Fruit fly (Drosophila melanogaster) whole organism, prepupa: Measurements from ENCODE around the gene COX7AL2.

ENCODE experiments used
- Blimp-1 ChIP-seq: fragments of 200-800 bp; sonication (Bioruptor generic); optimal IDR thresholded peaks from 3 replicates; lab custom pipeline; 2017; ENCODE audit warnings: missing biosample characterization, missing genetic modification characterization, mild to moderate bottlenecking, moderate library complexity, missing genetic modification reagents
- CG1621 ChIP-seq: fragments of 200-800 bp; sonication (Bioruptor generic); optimal IDR thresholded peaks from 3 replicates; lab custom pipeline; 2018; ENCODE audit warnings: missing biosample characterization, mild to moderate bottlenecking, missing genetic modification characterization
- CG31627 ChIP-seq: fragments of 200-800 bp; sonication (Bioruptor generic); optimal IDR thresholded peaks from 3 replicates; lab custom pipeline; 2016; ENCODE audit warnings: missing biosample characterization, missing genetic modification characterization
- CG34406 ChIP-seq: fragments of 200-800 bp; sonication (Bioruptor generic); optimal IDR thresholded peaks from 3 replicates; lab custom pipeline; 2016; ENCODE audit warnings: missing biosample characterization, missing genetic modification characterization
- CG6163 ChIP-seq: fragments of 200-800 bp; sonication (Bioruptor generic); IDR thresholded peaks from 3 replicates; pipeline ENCODE4 v1.3.6; 2022; ENCODE audit warnings: missing biosample characterization, missing genetic modification characterization
- CG6276 ChIP-seq: fragments of 200-800 bp; sonication (Bioruptor generic); optimal IDR thresholded peaks from 2 replicates; lab custom pipeline; 2017; ENCODE audit warnings: missing biosample characterization, mild to moderate bottlenecking, missing genetic modification characterization
- Eip78C ChIP-seq: fragments of 200-800 bp; sonication (Bioruptor generic); peaks from one replicate; lab custom pipeline; 2016; ENCODE audit warnings: missing biosample characterization, missing genetic modification characterization
- Gug ChIP-seq: fragments of 200-800 bp; sonication (Bioruptor generic); IDR thresholded peaks from 2 replicates; pipeline ENCODE4 v1.3.6; 2022; ENCODE audit warnings: missing biosample characterization, missing genetic modification characterization
- Hr4 ChIP-seq: fragments of 200-800 bp; sonication (Bioruptor generic); optimal IDR thresholded peaks from 3 replicates; lab custom pipeline; 2016; ENCODE audit warnings: missing biosample characterization, missing genetic modification characterization
- OdsH ChIP-seq: fragments of 200-800 bp; sonication (Bioruptor generic); optimal IDR thresholded peaks from 3 replicates; lab custom pipeline; 2016; ENCODE audit warnings: missing biosample characterization, missing genetic modification characterization
- Sox14 ChIP-seq: fragments of 200-800 bp; sonication (Bioruptor generic); optimal IDR thresholded peaks from 3 replicates; lab custom pipeline; 2016; ENCODE audit warnings: missing biosample characterization, missing genetic modification characterization
- dac ChIP-seq: fragments of 200-800 bp; sonication (Bioruptor generic); optimal IDR thresholded peaks from 2 replicates; lab custom pipeline; 2017; ENCODE audit warnings: missing biosample characterization, mild to moderate bottlenecking, missing genetic modification characterization
- esn ChIP-seq: fragments of 200-800 bp; sonication (Bioruptor generic); optimal IDR thresholded peaks from 2 replicates; lab custom pipeline; 2016; ENCODE audit warnings: missing biosample characterization, mild to moderate bottlenecking, missing genetic modification characterization, moderate library complexity
- spab ChIP-seq: fragments of 200-800 bp; sonication (Bioruptor generic); optimal IDR thresholded peaks from 2 replicates; lab custom pipeline; 2017; ENCODE audit warnings: missing biosample characterization, mild to moderate bottlenecking, missing genetic modification characterization, missing genetic modification reagents
- topi ChIP-seq: fragments of 200-800 bp; sonication (Bioruptor generic); optimal IDR thresholded peaks from 3 replicates; lab custom pipeline; 2016; ENCODE audit warnings: missing biosample characterization, missing genetic modification characterization

Gene COX7AL2

DNA sequence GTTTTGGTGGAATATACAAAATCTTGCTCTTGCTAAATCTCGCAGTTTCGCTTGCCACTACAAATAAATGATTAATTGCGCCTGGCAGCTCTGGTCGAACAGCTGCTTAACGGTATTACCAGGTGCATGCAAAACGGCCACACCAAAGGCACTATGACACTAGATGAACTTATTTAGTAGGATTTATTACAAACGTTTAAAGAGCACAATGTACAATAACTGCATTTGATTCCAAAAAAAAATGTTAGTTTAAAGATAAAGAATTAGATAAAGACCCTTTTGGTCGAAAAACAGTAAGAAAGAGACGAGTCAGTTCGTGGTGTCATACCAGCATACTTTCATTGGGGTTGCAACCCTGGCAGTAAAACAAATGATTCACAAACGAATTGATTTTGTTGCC lies 50.5 kb downstream of the COX7AL2 start, which contains the start of the genes CG11723 and Tbcd (continued):
- TF ChIP-seq CG31627 (GFP tag; lab: Kevin White, UChicago) (peak; percentile 95), Hr4 (GFP tag; lab: Kevin White, UChicago) (no peak), CG34406 (GFP tag; lab: Kevin White, UChicago) (peak; percentile 91), Gug (peak; percentile 92), dac (GFP tag; lab: Kevin White, UChicago) (peak; percentile 85), OdsH (no peak), Sox14 (peak; percentile 95), spab (GFP tag; lab: Kevin White, UChicago) (no peak), CG1621 (tag; lab: Kevin White, UChicago) (peak; percentile 92), esn (GFP tag; lab: Kevin White, UChicago) (peak; percentile 93), topi (no peak), Blimp-1 (GFP tag; lab: Kevin White, UChicago) (peak; percentile 73), CG6163 (GFP tag; lab: Robert Waterston, UW) (peak; percentile 98), CG6276 (no peak)

DNA sequence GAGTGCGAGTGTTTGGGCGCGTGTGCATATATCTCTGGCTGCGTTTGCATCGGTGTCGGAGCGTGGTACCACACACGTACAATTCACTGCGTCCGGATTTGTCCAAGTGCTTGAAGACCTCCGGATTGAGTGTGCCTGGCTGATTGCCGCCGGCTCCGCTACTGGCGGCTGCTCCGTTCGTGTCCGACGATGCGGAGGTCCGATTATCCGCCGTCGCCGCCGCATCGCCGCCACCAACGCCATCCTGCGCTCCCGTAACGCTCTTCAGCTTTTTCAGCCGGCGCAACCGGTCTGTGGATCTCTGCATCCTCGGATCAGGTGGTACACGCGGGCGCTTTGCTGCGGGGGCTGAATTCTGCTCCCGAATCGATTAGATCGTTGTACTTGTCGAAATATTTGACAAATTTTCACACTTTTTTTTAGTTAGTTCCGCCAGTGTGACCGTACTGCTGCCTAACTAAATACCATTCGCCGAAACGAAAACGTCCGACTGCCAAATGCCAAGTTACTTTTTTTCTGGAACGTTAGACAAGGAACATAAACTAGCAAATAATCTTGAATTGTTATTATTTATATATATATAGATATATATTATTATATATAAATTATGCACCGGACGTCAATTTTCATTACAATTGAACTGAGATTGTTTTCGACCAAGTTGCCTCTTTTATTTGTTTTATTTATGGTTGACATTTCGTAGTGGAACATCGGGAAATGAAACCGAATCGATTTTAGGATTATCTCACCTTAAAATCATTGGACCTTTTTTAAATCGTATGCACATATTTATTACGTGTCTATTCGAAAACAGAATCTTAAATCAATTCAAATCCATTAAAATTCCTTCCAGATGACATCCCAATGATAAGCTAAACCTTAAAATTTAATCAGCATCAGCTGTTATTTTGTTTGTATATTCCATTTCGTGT lies 52.7 kb downstream of the COX7AL2 start, which contains the start of gene tho2:
tho2 (minus strand) TSS at position 463 of the 932 bp plus-strand sequence.
- TF ChIP-seq esn (GFP tag; lab: Kevin White, UChicago) (no peak), Eip78C (no peak)
